Worm (Caenorhabditis elegans) whole organism, L1 larva: ENCODE results near the gene T08B6.1.

Experiments
- aha-1 ChIP-seq: fragments of 150-350 bp; optimal IDR thresholded peaks from 2 replicates; lab custom pipeline; 2014; ENCODE audit warnings: missing biosample characterization, missing genetic modification characterization
- ama-1 ChIP-seq: fragments of 150-350 bp; optimal IDR thresholded peaks from 2 replicates; lab custom pipeline; 2014
- egl-27 ChIP-seq, 2 experiments: fragments of 150-350 bp in 1 of 2; sonication (generic microtip); optimal IDR thresholded peaks; 3 replicates each; lab custom pipeline; 2017 to 2018; ENCODE audit warnings: missing biosample characterization in 2 of 2, missing genetic modification characterization in 2 of 2, missing genetic modification reagents in 2 of 2
- elt-3 ChIP-seq, 6 experiments: fragments of 150-350 bp in 1 of 6; sonication (generic microtip); optimal IDR thresholded peaks; 2 replicates each; lab custom pipeline; 2017 to 2018; ENCODE audit warnings: missing biosample characterization in 6 of 6, missing genetic modification characterization in 6 of 6, inconsistent platforms in 1 of 6
- skn-1 ChIP-seq: fragments of 150-350 bp; optimal IDR thresholded peaks from 2 replicates; lab custom pipeline; 2014; ENCODE audit warnings: missing biosample characterization, missing genetic modification characterization

ce11 chrIV:4858573-4858972 lies 28.6 kb downstream of the T08B6.1 start, which contains the start of gene Y17G9A.3:
- TF ChIP-seq elt-3 (tag; optimal IDR thresholded peaks at IDR 0.05; lab: Kevin White, UChicago) = no peak
- TF ChIP-seq skn-1 (tag; lab: Kevin White, UChicago) = no peak
- TF ChIP-seq aha-1 (tag; lab: Kevin White, UChicago) = no peak
- no peak for TF ChIP-seq ama-1 (lab: Kevin White, UChicago)
- no peak for TF ChIP-seq egl-27 (tag; optimal IDR thresholded peaks at IDR 0.05; lab: Kevin White, UChicago)
